Worm (Caenorhabditis elegans) whole organism, L2 larva: ENCODE measurements around the gene spp-6.

ENCODE experiments used
- F13H6.1 ChIP-seq: sonication (generic microtip); optimal IDR thresholded peaks from 2 replicates; lab custom pipeline; 2016; ENCODE audit warnings: missing genetic modification characterization, missing compliant biosample characterization
- alr-1 ChIP-seq: fragments of 150-350 bp; optimal IDR thresholded peaks from 2 replicates; lab custom pipeline; 2014; ENCODE audit warnings: missing biosample characterization, missing genetic modification characterization
- aly-2 ChIP-seq: fragments of 150-350 bp; optimal IDR thresholded peaks from 2 replicates; lab custom pipeline; 2014; ENCODE audit warnings: missing biosample characterization, missing genetic modification characterization
- lin-11 ChIP-seq: fragments of 150-350 bp; sonication (generic microtip); optimal IDR thresholded peaks from 2 replicates; lab custom pipeline; 2014; ENCODE audit warnings: missing biosample characterization, missing genetic modification characterization, inconsistent platforms, mixed read lengths

DNA sequence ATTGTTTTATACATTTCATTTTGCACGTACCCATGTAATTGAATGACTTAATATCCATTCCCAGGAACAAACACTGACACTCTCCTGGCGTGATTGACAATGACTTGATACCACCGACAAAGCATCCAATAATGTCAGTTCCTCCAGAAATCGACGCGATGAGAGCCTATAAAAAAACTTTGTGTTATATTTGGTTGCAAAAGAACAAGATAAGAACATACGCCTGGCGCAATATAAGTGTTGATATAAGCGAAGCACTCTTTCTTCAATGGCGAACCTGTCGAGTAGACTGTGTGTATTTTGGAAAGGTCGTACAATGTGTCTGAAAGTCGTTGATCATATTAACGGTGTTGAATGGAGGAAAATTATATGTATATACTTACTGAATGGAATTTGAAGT is 14.0 kb upstream of the spp-6 start:
- no peak for TF ChIP-seq lin-11 (tag; lab: Kevin White, UChicago)
- no peak for TF ChIP-seq alr-1
- no peak for TF ChIP-seq F13H6.1 (tag; lab: Kevin White, UChicago)
- TF ChIP-seq aly-2 (tag; lab: Kevin White, UChicago), result no peak
